Fruit fly (Drosophila melanogaster) whole organism, embryonic: ENCODE results near the gene beat-Vc.

ENCODE experiments used
- HLH54F ChIP-seq: fragments of 200-800 bp; sonication (Bioruptor generic); optimal IDR thresholded peaks from 3 replicates; lab custom pipeline; 2016; ENCODE audit warnings: missing biosample characterization, missing genetic modification characterization
- Hr78 ChIP-seq, 2 experiments: fragments of 200-800 bp in 1 of 2; fragments of >200 bp in 1 of 2; sonication (Bioruptor generic) in 1 of 2; optimal IDR thresholded peaks; 2 replicates each; lab custom pipeline; 2017 to 2019; ENCODE audit warnings: missing biosample characterization in 2 of 2, missing genetic modification characterization in 2 of 2, mild to moderate bottlenecking in 1 of 2, moderate library complexity in 1 of 2
- p53 ChIP-seq: fragments of 200-800 bp; sonication (Bioruptor generic); optimal IDR thresholded peaks from 2 replicates; lab custom pipeline; 2016; ENCODE audit warnings: missing biosample characterization, missing genetic modification characterization

DNA sequence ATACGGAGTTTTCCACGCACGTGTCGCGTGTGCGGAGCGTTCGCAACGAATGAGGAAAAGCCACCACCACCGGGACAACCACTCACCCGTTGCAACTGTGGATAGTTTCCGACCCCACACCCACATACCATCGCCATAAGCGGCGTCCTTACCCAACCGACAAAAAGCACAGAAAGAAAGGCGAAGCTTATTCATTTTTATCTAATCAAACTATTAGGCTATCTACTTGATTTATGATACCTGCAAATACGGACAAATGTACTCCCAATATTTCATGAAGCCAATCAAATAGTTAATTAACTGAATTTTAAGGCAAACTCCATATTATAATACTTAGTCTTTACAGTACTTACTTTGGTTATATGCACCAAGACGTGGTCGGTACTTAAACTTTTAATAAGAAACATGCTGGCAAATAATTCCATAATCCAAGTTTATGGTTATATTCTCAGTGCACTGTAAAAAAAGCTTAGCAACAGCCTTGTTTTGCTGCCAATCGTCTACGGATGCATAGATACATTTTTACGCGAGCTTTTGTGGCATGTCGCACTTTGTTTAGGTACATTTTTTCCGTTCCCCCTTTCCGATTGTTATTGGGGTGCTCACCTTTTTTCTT, 34.1 kb upstream of the beat-Vc start, which contains the start of gene CG31345:
- no peak for TF ChIP-seq HLH54F
- no peak for TF ChIP-seq p53
- TF ChIP-seq Hr78 (GFP tag; optimal IDR thresholded peaks at IDR 0.05; lab: Kevin White, UChicago), result no peak
